Fruit fly (Drosophila melanogaster): ENCODE results near the gene Tudor-SN.

Tudor-SN gene

DNA sequence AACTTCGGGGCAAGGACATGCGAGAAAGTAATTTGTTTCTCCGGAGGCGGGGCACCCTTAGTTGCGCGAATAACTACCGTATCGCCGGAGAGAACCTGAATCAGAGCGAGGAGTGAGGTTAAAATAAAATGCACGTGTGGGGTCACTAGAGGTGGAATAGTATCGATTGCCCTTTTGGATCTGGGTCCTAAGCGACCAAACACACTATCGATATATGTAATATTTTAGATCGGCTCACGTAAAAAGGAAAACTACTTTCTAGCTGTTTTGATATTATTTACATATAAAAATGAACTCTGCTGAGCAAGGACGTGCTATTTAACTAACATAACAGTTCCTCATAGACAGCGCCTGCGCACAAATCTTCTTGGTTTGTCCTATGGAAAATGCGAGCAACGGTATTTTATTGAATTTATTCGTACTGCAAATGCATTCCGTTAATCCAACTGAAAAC is 1.4 kb downstream of the Tudor-SN start (continued):
- TF ChIP-seq PHDP (tag; optimal IDR thresholded peaks at IDR 0.05), result no peak
- TF ChIP-seq CG11504 (tag; optimal IDR thresholded peaks at IDR 0.05), result no peak
- TF ChIP-seq tap (tag; optimal IDR thresholded peaks at IDR 0.05), result no peak
- TF ChIP-seq Ets65A (GFP tag), result no peak
- TF ChIP-seq al (GFP tag; IDR thresholded peaks at IDR 0.05), result no peak
- TF ChIP-seq CG17568 (GFP tag; optimal IDR thresholded peaks at IDR 0.05), result no peak
- TF ChIP-seq ap (GFP tag; IDR thresholded peaks at IDR 0.05), result no peak
- TF ChIP-seq peb (GFP tag; IDR thresholded peaks at IDR 0.05), result no peak
- TF ChIP-seq Dek (tag; optimal IDR thresholded peaks at IDR 0.05), result no peak
- no peak for TF ChIP-seq bsh (GFP tag; optimal IDR thresholded peaks at IDR 0.05)
- no peak for TF ChIP-seq CG1024 (GFP tag; IDR thresholded peaks at IDR 0.05)
- TF ChIP-seq HmgZ (tag; optimal IDR thresholded peaks at IDR 0.05), result peak; percentile 9
- no peak for TF ChIP-seq CG7372 (GFP tag; IDR thresholded peaks at IDR 0.05)
- no peak for TF ChIP-seq CG17359 (tag; optimal IDR thresholded peaks at IDR 0.05)
- no peak for TF ChIP-seq CG10654 (GFP tag; optimal IDR thresholded peaks at IDR 0.05)
- TF ChIP-seq CG17829 (tag; optimal IDR thresholded peaks at IDR 0.05), result peak; percentile 7
- TF ChIP-seq jing (GFP tag; optimal IDR thresholded peaks at IDR 0.05), result no peak
- TF ChIP-seq Dp (GFP tag; optimal IDR thresholded peaks at IDR 0.05), result no peak
- no peak for TF ChIP-seq Tbp (GFP tag; optimal IDR thresholded peaks at IDR 0.05)
- TF ChIP-seq sim (GFP tag; IDR thresholded peaks at IDR 0.05), result no peak
- peak; percentile 84 for TF ChIP-seq Opbp (GFP tag; IDR thresholded peaks at IDR 0.05; ENCODE audit: partially characterized antibody)
- TF ChIP-seq CG13894 (tag; optimal IDR thresholded peaks at IDR 0.05), result peak; percentile 54
- TF ChIP-seq Trl (optimal IDR thresholded peaks at IDR 0.05), result no peak
- no peak for TF ChIP-seq Trl (GFP tag; optimal IDR thresholded peaks at IDR 0.05)
- TF ChIP-seq CG10543 (GFP tag; optimal IDR thresholded peaks at IDR 0.05), result no peak
- TF ChIP-seq Adf1 (GFP tag; IDR thresholded peaks at IDR 0.05), result 0 out of 2 replicates have a peak, but pooled peaks have one; percentile 7
- no peak for TF ChIP-seq Oaz (GFP tag; IDR thresholded peaks at IDR 0.05)
- no peak for TF ChIP-seq CG10979 (tag; optimal IDR thresholded peaks at IDR 0.05)
- no peak for TF ChIP-seq fu2 (GFP tag; optimal IDR thresholded peaks at IDR 0.05)
- no peak for TF ChIP-seq Side (GFP tag; optimal IDR thresholded peaks at IDR 0.05)
- no peak for TF ChIP-seq CG11723 (GFP tag; optimal IDR thresholded peaks at IDR 0.05)
- TF ChIP-seq so (GFP tag; IDR thresholded peaks at IDR 0.05), result no peak
- no peak for TF ChIP-seq cas (GFP tag; IDR thresholded peaks at IDR 0.05)
- TF ChIP-seq zen2 (GFP tag; IDR thresholded peaks at IDR 0.05; ENCODE audit: partially characterized antibody), result peak; percentile 84
- no peak for TF ChIP-seq chif (GFP tag; optimal IDR thresholded peaks at IDR 0.05)
- TF ChIP-seq CG9932 (GFP tag; IDR thresholded peaks at IDR 0.05), result peak; percentile 32; the same call in 1 of the 2 replicates
- no peak for TF ChIP-seq Ssrp (tag; optimal IDR thresholded peaks at IDR 0.05)
- TF ChIP-seq Sox100B (GFP tag; optimal IDR thresholded peaks at IDR 0.05), result no peak
- TF ChIP-seq otp (GFP tag; IDR thresholded peaks at IDR 0.05), result no peak
- TF ChIP-seq Bdp1 (GFP tag; optimal IDR thresholded peaks at IDR 0.05), result no peak
- no peak for TF ChIP-seq yki (optimal IDR thresholded peaks at IDR 0.05)
- no peak for TF ChIP-seq CG12942 (GFP tag; optimal IDR thresholded peaks at IDR 0.05)
- no peak for TF ChIP-seq CG5245 (GFP tag; optimal IDR thresholded peaks at IDR 0.05)
- no peak for TF ChIP-seq gce (GFP tag; IDR thresholded peaks at IDR 0.05)
- TF ChIP-seq knrl (GFP tag; IDR thresholded peaks at IDR 0.05; ENCODE audit: partially characterized antibody), result peak; percentile 84
- TF ChIP-seq MESR4 (GFP tag; optimal IDR thresholded peaks at IDR 0.05), result peak; percentile 88
- no peak for TF ChIP-seq HLHmδ (GFP tag; optimal IDR thresholded peaks at IDR 0.05)
- peak; percentile 91 for TF ChIP-seq CG15514 (GFP tag; optimal IDR thresholded peaks at IDR 0.05)
- TF ChIP-seq CG13296 (GFP tag; optimal IDR thresholded peaks at IDR 0.05), result no peak
- peak; percentile 87 for TF ChIP-seq nerfin-1 (tag; optimal IDR thresholded peaks at IDR 0.05)
- no peak for TF ChIP-seq ab (GFP tag; optimal IDR thresholded peaks at IDR 0.05)
- TF ChIP-seq Hr3 (GFP tag; optimal IDR thresholded peaks at IDR 0.05), result no peak
